Worm (Caenorhabditis elegans) whole organism, midembryonic: ENCODE measurements around the gene str-206.

Experiments used
- T22C8.4 ChIP-seq: fragments of 200-800 bp; sonication (Bioruptor generic); IDR thresholded peaks from 2 replicates; pipeline ENCODE4 v1.3.6; 2022; ENCODE audit warnings: missing genetic modification characterization, missing compliant biosample characterization
- cog-1 ChIP-seq: sonication (generic microtip); optimal IDR thresholded peaks from 2 replicates; lab custom pipeline; 2016; ENCODE audit warnings: missing genetic modification characterization, missing compliant biosample characterization
- flt-1 ChIP-seq: fragments of 200-800 bp; sonication (Bioruptor generic); IDR thresholded peaks from 2 replicates; pipeline ENCODE4 v1.3.6; 2022; ENCODE audit warnings: missing genetic modification characterization, missing compliant biosample characterization
- klf-2 ChIP-seq: fragments of 200-800 bp; sonication (Bioruptor generic); conservative IDR thresholded peaks from 2 replicates; pipeline ENCODE4 v1.3.6; 2022; ENCODE audit warnings: missing genetic modification reagents, missing genetic modification characterization, missing compliant biosample characterization
- med-1 ChIP-seq: sonication (generic microtip); optimal IDR thresholded peaks from 2 replicates; lab custom pipeline; 2017; ENCODE audit warnings: missing genetic modification characterization, mild to moderate bottlenecking, missing compliant biosample characterization, antibody characterized with exemption, missing genetic modification reagents; ENCODE audit not compliant: insufficient read depth
- ref-1 ChIP-seq: fragments of 200-800 bp; sonication (Bioruptor generic); conservative IDR thresholded peaks from 2 replicates; pipeline ENCODE4 v1.3.6; 2022; ENCODE audit warnings: missing genetic modification reagents, missing genetic modification characterization, missing compliant biosample characterization
- tab-1 ChIP-seq: fragments of 200-800 bp; sonication (Bioruptor generic); IDR thresholded peaks from 2 replicates; pipeline ENCODE4 v1.3.6; 2022; ENCODE audit warnings: missing genetic modification characterization, missing compliant biosample characterization

DNA sequence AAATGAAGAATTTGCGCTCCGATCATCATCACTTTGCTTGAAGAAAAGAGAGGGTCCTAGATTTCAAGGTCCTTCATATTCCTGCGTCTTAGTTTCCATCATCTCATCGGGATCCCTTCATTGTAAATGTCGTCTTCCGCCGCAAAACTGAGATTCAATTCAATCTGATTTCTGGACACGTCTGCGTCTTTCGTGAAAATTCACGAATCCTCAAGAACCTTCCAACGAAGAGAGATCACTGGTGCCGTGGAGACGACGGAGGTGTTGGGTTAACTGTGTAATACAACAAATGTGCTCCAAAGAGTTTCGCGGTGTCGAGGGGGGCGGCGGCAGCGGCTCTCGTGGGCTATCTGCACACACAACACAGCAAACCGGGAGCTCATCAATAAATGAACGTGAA lies 13.9 kb upstream of the str-206 start:
- TF ChIP-seq flt-1 (0 out of 2 replicates have a peak, but pooled peaks have one; percentile 10), klf-2 (no peak), med-1 (no peak), tab-1 (GFP tag; lab: Robert Waterston, UW) (no peak), T22C8.4 (GFP tag; lab: Robert Waterston, UW) (no peak), ref-1 (GFP tag; lab: Robert Waterston, UW) (no peak), cog-1 (tag; lab: Kevin White, UChicago) (peak; percentile 34)
